Worm (Caenorhabditis elegans) whole organism, late embryonic: ENCODE measurements around the gene F26C11.3.

ENCODE experiments used
- ceh-24 ChIP-seq: sonication (generic microtip); optimal IDR thresholded peaks from 2 replicates; lab custom pipeline; 2016; ENCODE audit warnings: mild to moderate bottlenecking, missing genetic modification characterization, missing compliant biosample characterization
- ceh-9 ChIP-seq: sonication (generic microtip); optimal IDR thresholded peaks from 2 replicates; lab custom pipeline; 2016; ENCODE audit warnings: mild to moderate bottlenecking, missing genetic modification characterization, inconsistent platforms, missing compliant biosample characterization
- ets-4 ChIP-seq: sonication (generic microtip); optimal IDR thresholded peaks from 2 replicates; lab custom pipeline; 2016; ENCODE audit warnings: missing genetic modification characterization, missing compliant biosample characterization
- fkh-10 ChIP-seq: fragments of 150-350 bp; optimal IDR thresholded peaks from 2 replicates; lab custom pipeline; 2014; ENCODE audit warnings: missing biosample characterization, missing genetic modification reagents, missing genetic modification characterization
- gmeb-2 ChIP-seq: sonication (generic microtip); optimal IDR thresholded peaks from 2 replicates; lab custom pipeline; 2016; ENCODE audit warnings: missing genetic modification characterization, inconsistent platforms, missing compliant biosample characterization
- hlh-6 ChIP-seq: sonication (generic microtip); optimal IDR thresholded peaks from 2 replicates; lab custom pipeline; 2016; ENCODE audit warnings: missing genotype, missing genetic modification characterization, missing compliant biosample characterization
- nhr-232 ChIP-seq: sonication (generic microtip); optimal IDR thresholded peaks from 2 replicates; lab custom pipeline; 2016; ENCODE audit warnings: missing genetic modification characterization, missing compliant biosample characterization
- npax-4 ChIP-seq: sonication (generic microtip); optimal IDR thresholded peaks from 2 replicates; lab custom pipeline; 2016; ENCODE audit warnings: missing genetic modification characterization, missing compliant biosample characterization
- unc-3 ChIP-seq, 2 experiments: fragments of 200-800 bp in 1 of 2; sonication (Bioruptor generic) in 1 of 2; sonication (generic microtip) in 1 of 2; conservative IDR thresholded peaks in 1 of 2; optimal IDR thresholded peaks in 1 of 2; 2 replicates each; pipeline versions ENCODE4 v1.3.6 to Lab custom; 2016 to 2022; ENCODE audit warnings: missing compliant biosample characterization in 2 of 2, missing genetic modification characterization in 2 of 2, missing genetic modification reagents in 1 of 2

DNA sequence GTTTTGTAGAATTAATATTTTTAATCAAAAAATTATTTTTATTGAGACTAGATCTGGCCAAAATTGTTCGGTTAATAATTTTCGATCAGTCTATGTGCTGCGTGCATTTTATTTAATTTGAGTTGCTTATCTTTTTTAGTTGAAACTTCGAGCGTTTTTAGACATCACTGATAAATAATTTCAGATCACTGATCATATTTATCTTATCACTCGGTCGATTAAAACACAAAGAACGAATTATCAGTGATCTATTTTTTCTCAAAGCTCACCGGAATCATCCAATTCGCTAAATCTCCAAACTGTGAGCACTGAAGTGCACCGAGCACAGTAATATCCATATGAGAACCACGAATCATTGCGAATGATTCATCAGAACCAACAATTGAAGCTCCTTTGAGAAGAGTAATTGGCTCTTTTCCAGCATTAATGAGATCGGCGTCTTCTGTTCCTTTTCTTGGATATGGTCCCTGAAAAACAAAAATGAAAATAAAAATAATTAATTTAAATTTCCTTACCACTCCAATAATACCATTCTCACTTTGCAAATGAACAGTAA lies 20.2 kb upstream of the F26C11.3 start:
- TF ChIP-seq fkh-10 (GFP tag; lab: Kevin White, UChicago) (no peak), npax-4 (tag; lab: Kevin White, UChicago) (no peak), unc-3 (GFP tag; conservative IDR thresholded peaks at IDR 0.05; lab: Robert Waterston, UW) (no peak), unc-3 (tag; optimal IDR thresholded peaks at IDR 0.05; lab: Kevin White, UChicago) (no peak), gmeb-2 (tag; lab: Kevin White, UChicago) (no peak), hlh-6 (tag; lab: Kevin White, UChicago) (no peak), ceh-9 (tag; lab: Kevin White, UChicago) (no peak), ets-4 (tag; lab: Kevin White, UChicago) (no peak), nhr-232 (tag; lab: Kevin White, UChicago) (no peak), ceh-24 (tag; lab: Kevin White, UChicago) (no peak)
